Worm (Caenorhabditis elegans): Measurements from ENCODE around the gene F58F12.12.

The F58F12.12 gene

DNA sequence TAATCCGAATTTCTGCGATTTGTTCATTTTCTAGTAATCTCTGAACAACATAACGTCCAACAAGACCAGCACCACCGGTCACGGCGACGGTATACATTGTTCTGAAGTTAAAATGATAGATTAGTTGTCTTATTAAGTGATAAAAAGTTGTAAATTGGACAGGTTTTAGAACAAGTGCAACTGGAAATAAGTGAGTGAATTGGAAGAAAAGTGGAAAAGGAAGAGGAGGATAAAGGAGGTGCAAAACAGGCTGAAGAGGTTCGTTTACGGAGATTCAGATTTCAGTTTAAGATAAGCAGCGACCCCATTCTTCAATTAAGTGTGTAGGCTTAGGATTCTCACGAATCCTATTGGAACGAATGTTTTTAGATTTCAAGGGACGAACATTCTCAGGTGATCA lies 22.1 kb upstream of the F58F12.12 start, which contains the start of gene C32D5.12:
C32D5.12 (minus strand) TSS at position 101 of the 400 bp plus-strand sequence.
- TF ChIP-seq nhr-48 (tag; optimal IDR thresholded peaks at IDR 0.05) (no peak), hif-1 (tag; optimal IDR thresholded peaks at IDR 0.05) (no peak), unc-62 (GFP tag; optimal IDR thresholded peaks at IDR 0.05 in 1 of 2) (peak in 1 of 2 experiments; percentile 40), unc-62 (tag; optimal IDR thresholded peaks at IDR 0.05) (no peak)

DNA sequence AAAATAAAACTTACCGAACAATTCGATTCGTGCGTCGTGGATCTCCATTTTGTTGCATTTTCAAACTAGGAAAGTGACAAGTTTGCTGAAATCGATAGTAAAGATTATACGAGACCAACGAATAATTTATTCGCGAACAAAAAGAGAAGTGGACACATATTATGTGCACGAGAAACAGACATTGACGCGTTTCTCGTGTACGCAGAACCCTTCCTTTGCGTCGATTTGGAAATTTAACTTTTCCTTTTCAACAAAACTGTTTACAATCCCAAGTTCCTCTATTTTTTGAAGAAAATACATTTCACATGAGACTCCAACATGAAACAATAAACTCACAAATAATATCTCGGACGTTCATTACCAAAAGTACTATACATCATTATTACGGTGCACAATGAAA lies 20.1 kb upstream of the F58F12.12 start, which contains the start of gene K10B2.4:
K10B2.4 (minus strand) TSS at position 138 of the 400 bp plus-strand sequence.
- no peak for TF ChIP-seq zip-11 (GFP tag; IDR thresholded peaks at IDR 0.05)
- no peak for TF ChIP-seq lin-15B (tag; optimal IDR thresholded peaks at IDR 0.05)
- no peak for TF ChIP-seq nhr-42 (GFP tag; IDR thresholded peaks at IDR 0.05)
- no peak for TF ChIP-seq unc-39 (tag; optimal IDR thresholded peaks at IDR 0.05)
- TF ChIP-seq F26F4.8 (GFP tag; conservative IDR thresholded peaks at IDR 0.05): no peak
- no peak for TF ChIP-seq pha-4 (GFP tag; IDR thresholded peaks at IDR 0.05)
- TF ChIP-seq pha-4 (tag; optimal IDR thresholded peaks at IDR 0.05): peak; percentile 39
- 0 out of 2 replicates have a peak, but pooled peaks have one; percentile 16 for TF ChIP-seq arid-1 (GFP tag; conservative IDR thresholded peaks at IDR 0.05)
- TF ChIP-seq madf-9 (GFP tag; conservative IDR thresholded peaks at IDR 0.05): no peak
- TF ChIP-seq spr-1 (tag; optimal IDR thresholded peaks at IDR 0.05): no peak
- peak in 1 of 2 experiments; percentile 30 for TF ChIP-seq mdl-1 (tag; optimal IDR thresholded peaks at IDR 0.05)
- no peak for TF ChIP-seq egl-27 (tag; optimal IDR thresholded peaks at IDR 0.05)
- peak; percentile 57 for TF ChIP-seq T20F7.1 (GFP tag; optimal IDR thresholded peaks at IDR 0.05)
- TF ChIP-seq snpc-1.2 (GFP tag; IDR thresholded peaks at IDR 0.05): no peak
- TF ChIP-seq php-3 (GFP tag; IDR thresholded peaks at IDR 0.05): no peak
- TF ChIP-seq aha-1 (tag): peak; percentile 92
- TF ChIP-seq dmd-6 (GFP tag; IDR thresholded peaks at IDR 0.05): no peak
- no peak for TF ChIP-seq lim-7 (GFP tag; IDR thresholded peaks at IDR 0.05)
- no peak for TF ChIP-seq madf-5 (GFP tag; IDR thresholded peaks at IDR 0.05)
- peak; percentile 90 for TF ChIP-seq mes-2 (tag; optimal IDR thresholded peaks at IDR 0.05; ENCODE audit: poor library complexity, severe bottlenecking)
- TF ChIP-seq nhr-48 (tag; optimal IDR thresholded peaks at IDR 0.05): no peak
- TF ChIP-seq hlh-11 (tag; optimal IDR thresholded peaks at IDR 0.05): peak; percentile 55
- TF ChIP-seq aly-2 (tag; optimal IDR thresholded peaks at IDR 0.05): no peak
- no peak for TF ChIP-seq tra-1 (GFP tag; IDR thresholded peaks at IDR 0.05)
- TF ChIP-seq nhr-77 (tag; optimal IDR thresholded peaks at IDR 0.05): no peak
- TF ChIP-seq mep-1 (tag; optimal IDR thresholded peaks at IDR 0.05): peak; percentile 87
- TF ChIP-seq F37D6.2 (tag; optimal IDR thresholded peaks at IDR 0.05): no peak
- TF ChIP-seq F49E8.2 (tag; optimal IDR thresholded peaks at IDR 0.05; ENCODE audit: borderline replicate concordance): no peak
- no peak for TF ChIP-seq daf-16 (GFP tag; optimal IDR thresholded peaks at IDR 0.05)
- TF ChIP-seq daf-16 (tag; optimal IDR thresholded peaks at IDR 0.05): peak; percentile 67
- no peak for TF ChIP-seq fos-1 (tag; optimal IDR thresholded peaks at IDR 0.05)
- TF ChIP-seq cey-2 (tag; optimal IDR thresholded peaks at IDR 0.05; ENCODE audit: borderline replicate concordance, insufficient read depth): no peak
- TF ChIP-seq lsy-2 (tag; optimal IDR thresholded peaks at IDR 0.05): peak in 1 of 2 experiments; percentile 87
- TF ChIP-seq zip-2 (tag; optimal IDR thresholded peaks at IDR 0.05): no peak
- TF ChIP-seq F10B5.3 (tag; optimal IDR thresholded peaks at IDR 0.05): no peak
- peak; percentile 78 for TF ChIP-seq dpl-1 (GFP tag; optimal IDR thresholded peaks at IDR 0.05)
- TF ChIP-seq Y105C5A.15 (GFP tag; IDR thresholded peaks at IDR 0.05): no peak
- TF ChIP-seq ceh-28 (tag; optimal IDR thresholded peaks at IDR 0.05): no peak
- TF ChIP-seq duxl-1 (tag; optimal IDR thresholded peaks at IDR 0.05; ENCODE audit: poor library complexity): no peak
- no peak for TF ChIP-seq Y5F2A.4 (GFP tag; optimal IDR thresholded peaks at IDR 0.05)
- TF ChIP-seq ZK337.2 (GFP tag; IDR thresholded peaks at IDR 0.05): no peak
- TF ChIP-seq R02D3.7 (tag; optimal IDR thresholded peaks at IDR 0.05): no peak
- peak; percentile 35 for TF ChIP-seq dve-1 (tag; optimal IDR thresholded peaks at IDR 0.05; ENCODE audit: insufficient read depth)
- no peak for TF ChIP-seq daf-8 (GFP tag; IDR thresholded peaks at IDR 0.05)
- no peak for TF ChIP-seq gei-8 (GFP tag; optimal IDR thresholded peaks at IDR 0.05)
- no peak for TF ChIP-seq ctbp-1 (GFP tag; IDR thresholded peaks at IDR 0.05)
- peak; percentile 60 for TF ChIP-seq hmg-1.1 (GFP tag; IDR thresholded peaks at IDR 0.05)
